Fruit fly (Drosophila melanogaster) whole organism, larva: ENCODE data around the gene CG8483.

Experiments used
- noc ChIP-seq: fragments of 200-800 bp; sonication (Bioruptor generic); optimal IDR thresholded peaks from 3 replicates; lab custom pipeline; 2019; ENCODE audit warnings: missing biosample characterization, mild to moderate bottlenecking, missing genetic modification characterization, moderate library complexity

CG8483 gene

DNA sequence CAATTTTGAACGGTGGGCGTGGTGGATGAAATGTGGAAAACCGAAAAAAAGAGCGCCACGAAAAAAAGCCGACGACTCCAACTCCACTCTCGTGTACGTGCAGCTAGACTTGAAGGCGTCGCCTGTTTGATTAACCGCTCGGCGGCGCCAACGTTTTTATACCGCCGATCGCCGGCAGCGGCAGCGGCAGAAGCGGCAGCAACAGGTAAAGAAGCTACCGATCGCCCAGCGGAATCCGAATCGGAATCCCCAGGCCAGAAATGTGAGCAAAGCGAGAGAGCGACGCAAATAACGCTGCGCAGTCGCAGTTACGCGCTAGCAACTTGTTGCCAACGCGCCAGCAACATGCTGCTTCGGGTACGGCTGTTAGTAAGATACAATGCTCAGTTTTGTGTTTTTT, at the start of gene CG8483:
Gene CG8483, minus strand, starts transcription at position 119 of the 400 bp plus-strand sequence.
- TF ChIP-seq noc (tag; lab: Kevin White, UChicago): no peak

- TF ChIP-seq noc (tag; lab: Kevin White, UChicago): no peak
Measured at dm6 chr3R:13261706-13262105, 47.4 kb upstream of the CG8483 start.

DNA sequence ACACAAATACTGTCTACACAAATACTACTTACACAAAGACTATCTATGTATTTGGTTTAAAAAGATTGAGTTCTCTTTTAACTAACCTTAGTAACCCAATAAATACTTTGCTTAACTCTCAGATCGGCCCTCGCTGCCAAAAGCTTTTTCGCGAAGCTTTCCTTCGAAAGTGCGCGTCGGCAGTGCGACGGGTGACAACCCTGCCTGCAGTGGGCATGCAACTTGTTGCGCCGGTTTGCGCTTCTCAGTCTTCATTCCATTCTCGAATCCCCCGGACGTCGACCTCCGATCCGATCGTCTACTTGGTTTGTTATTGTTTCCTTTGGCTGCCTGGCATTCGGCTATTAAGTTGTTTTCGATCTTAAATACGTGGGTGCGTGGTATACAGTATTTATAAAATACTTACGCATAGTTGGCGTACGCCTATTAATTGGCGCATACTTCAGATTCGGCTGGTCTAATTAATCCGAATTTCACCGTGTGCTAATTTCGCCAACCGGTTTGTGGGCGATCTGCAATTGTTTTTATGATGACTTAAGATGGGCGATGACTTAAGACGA, 45.9 kb upstream of the CG8483 start, which contains the start of gene CG11686:
Gene CG11686, plus strand, starts transcription at position 243 of the 560 bp plus-strand sequence.
- no peak for TF ChIP-seq noc (tag; lab: Kevin White, UChicago)

DNA sequence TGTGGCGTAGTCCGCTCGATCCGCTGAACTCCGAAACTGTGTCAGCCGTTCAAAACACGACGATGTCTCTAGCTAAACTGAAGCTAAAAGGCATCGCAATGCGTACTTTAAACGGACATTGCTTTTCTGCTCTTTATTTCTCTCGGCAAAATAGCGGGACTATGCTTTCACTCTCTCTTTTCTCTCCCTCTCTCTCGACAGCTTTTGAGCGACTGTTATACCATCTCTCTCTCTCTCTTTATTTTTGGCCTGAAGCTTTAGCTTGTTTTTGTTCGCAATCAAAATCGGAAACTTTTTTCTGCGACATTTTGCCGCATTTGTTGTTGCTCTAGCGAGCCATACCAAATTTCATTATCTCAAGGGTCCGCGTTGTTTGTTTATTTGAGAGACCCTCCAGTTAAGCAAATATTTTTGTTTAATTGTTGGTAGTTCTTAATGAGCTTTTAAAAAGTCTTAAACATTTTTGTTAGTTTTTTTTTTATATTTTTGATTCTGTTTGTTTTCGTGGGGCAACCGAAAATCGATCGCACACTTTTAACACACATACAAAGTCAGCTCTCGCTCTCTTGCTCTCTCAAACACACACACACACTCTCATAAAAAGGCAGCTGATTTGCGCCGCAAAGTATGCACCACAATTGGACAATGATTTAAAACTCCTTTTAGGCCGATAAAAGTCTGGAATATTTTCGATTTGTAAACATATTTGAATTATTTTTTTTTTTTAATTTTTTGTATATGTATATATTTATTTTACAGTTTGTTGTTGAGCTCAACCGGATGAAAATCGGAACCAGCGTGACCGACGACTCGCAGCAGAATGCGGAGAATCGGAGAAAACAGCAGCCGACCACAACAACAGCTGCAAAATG, 44.7 kb upstream of the CG8483 start, which contains the start of gene Ace:
Gene Ace, minus strand, starts transcription at position 822 of the 872 bp plus-strand sequence.
- no peak for TF ChIP-seq noc (tag; lab: Kevin White, UChicago)

DNA sequence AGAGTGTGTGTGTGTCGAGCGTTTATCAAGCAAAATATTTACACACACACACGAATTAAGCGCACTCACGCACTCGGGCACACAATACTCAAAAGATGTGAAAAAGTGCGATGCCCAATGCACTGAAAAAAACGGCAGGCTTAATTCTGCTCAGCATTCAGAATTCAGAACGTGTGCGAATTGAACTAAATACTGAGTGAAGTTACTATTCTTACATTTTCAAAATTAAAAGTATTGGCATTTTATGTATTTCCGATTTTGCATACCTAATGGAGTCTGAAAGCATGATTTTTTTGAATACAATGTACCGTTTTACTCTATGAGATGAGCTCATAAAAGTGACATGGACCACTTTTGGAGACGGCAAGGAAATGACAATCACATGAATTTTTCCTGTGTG, 42.8 kb upstream of the CG8483 start:
- no peak for TF ChIP-seq noc (tag; lab: Kevin White, UChicago)

dm6 chr3R:13241726-13242125, 27.5 kb upstream of the CG8483 start:
- TF ChIP-seq noc (tag; lab: Kevin White, UChicago): no peak

DNA sequence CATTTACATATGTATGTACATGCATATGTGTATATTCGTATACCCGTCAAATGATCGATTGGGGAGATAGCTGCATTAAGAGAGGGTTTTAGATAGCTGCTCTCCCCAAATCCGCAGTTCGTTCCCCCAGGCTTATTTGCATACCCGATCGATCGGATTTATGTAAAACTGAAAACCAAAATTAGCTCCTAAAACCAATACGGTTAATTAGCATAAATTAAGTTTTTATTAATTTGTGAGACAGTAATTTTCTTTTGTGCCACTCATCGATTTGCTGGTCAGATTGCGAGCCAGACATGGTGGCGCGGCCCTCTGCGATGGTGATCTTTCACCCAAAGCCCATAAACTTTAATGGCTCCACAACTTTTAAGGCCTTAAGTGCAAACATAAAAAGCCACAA, 16.9 kb upstream of the CG8483 start:
- TF ChIP-seq noc (tag; lab: Kevin White, UChicago): no peak

DNA sequence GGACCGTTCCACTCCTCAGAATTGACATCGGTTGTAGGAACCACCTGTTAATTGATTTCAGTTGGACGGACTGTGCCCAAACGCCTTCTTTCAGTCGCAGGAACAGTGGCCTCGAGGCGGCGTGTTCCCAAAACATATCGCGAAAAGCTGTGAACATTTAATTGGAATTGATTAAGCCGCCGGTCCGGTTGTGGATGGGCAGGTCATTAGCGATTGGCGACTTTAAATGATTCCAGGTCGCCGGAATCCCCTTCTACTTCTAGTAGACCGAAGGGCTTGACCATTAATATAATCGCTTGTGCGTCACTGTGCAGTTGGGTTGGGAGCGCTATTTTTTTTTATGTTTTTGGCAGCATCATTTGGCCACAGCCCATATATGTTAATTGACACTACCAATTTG, 7.6 kb upstream of the CG8483 start:
- TF ChIP-seq noc (tag; lab: Kevin White, UChicago): peak; percentile 51

dm6 chr3R:13220478-13220877, 6.2 kb upstream of the CG8483 start, which contains the start of gene CG8476:
Gene CG8476 (minus strand): TSS chr3R:13220578.
- no peak for TF ChIP-seq noc (tag; lab: Kevin White, UChicago)

- no peak for TF ChIP-seq noc (tag; lab: Kevin White, UChicago)
Measured at dm6 chr3R:13218733-13219132, 4.5 kb upstream of the CG8483 start.

DNA sequence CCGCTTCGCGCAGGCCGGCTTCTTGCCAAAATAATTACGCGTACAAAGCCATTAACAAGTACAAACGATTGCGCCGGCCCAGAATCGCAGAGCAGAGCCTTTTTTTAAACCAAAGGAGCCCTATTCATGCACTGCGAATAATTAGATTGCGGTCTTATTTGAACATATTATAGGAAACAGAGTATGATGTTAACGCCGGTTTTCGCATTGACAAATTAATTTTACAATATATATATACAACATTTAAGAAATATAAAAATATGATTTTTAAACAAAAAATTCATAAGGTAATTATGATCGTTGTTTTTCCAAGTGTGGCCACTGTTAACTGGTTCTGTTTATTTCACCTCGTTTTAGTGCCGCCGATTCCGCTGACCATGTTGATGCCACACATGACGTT, 835 bp upstream of the CG8483 start:
- no peak for TF ChIP-seq noc (tag; lab: Kevin White, UChicago)

dm6 chr3R:13208451-13208850, 5.8 kb downstream of the CG8483 start:
- no peak for TF ChIP-seq noc (tag; lab: Kevin White, UChicago)

DNA sequence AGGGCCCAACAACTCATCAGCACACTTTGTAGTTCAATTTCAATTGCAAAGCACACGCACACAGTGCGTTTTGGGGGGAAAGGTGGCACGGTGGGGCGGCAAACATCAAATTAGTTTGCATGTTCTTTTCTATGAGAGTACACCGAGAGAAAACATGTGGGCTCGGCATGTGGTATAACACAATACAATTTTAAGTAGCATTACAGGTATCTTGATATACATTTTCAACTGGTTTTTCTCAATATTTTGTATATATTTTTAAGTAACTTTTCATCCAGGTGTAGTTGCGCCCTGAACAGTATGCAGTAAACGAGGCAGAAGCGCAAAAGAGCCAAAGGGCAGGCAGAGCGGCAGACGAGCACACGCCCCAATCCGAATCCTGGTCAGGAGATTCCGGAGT, 13.9 kb downstream of the CG8483 start:
- TF ChIP-seq noc (tag; lab: Kevin White, UChicago): no peak

dm6 chr3R:13191299-13191698, 23.0 kb downstream of the CG8483 start, which contains the start of gene CG8141:
Gene CG8141 (plus strand): TSS chr3R:13191599.
- no peak for TF ChIP-seq noc (tag; lab: Kevin White, UChicago)

DNA sequence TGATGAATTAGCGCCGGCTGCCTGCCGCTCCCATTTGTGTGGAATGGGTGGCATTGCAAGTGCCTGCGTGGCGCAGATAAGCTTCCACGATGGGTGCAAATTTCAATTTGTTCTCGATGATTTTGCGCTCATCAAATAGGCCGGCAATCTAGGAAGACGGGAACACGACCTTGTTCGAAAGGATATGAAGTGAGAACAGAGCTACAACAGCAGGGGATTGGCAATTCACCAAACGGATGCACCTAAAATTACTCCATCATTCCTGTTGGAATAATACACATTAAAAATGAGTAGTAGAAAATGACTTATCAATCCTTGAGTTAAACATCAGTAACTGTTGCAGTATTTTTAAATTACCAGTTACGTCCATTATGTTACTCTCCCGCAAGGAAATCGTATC, 26.0 kb downstream of the CG8483 start, which contains the start of gene CG14380:
Gene CG14380, plus strand, starts transcription at position 301 of the 400 bp plus-strand sequence.
- TF ChIP-seq noc (tag; lab: Kevin White, UChicago): no peak

DNA sequence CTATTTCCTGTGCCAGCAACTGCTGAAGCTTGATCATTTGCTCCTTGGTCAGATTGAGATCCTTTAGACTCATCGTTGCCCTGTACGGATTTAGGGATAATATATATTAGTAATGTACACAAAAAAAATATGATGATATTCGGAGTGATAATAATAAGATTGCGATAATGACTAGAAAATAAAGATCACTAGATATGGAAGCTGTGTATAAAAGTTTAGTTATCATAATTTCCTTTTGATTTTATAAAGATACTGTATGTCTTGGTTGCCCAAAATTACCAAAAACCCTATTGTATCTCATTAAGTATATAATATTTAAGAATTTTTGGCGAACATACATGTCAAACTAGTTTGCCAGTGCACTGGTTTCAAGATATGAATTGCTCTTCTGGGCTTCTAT, 27.9 kb downstream of the CG8483 start, which contains the start of gene CG8508:
Gene CG8508, minus strand, starts transcription at position 101 of the 400 bp plus-strand sequence.
- TF ChIP-seq noc (tag; lab: Kevin White, UChicago): no peak
